Worm (Caenorhabditis elegans): ENCODE results near the gene ztf-29.

- no peak for TF ChIP-seq snpc-4 (tag; optimal IDR thresholded peaks at IDR 0.05)
- no peak for TF ChIP-seq mef-2 (tag; optimal IDR thresholded peaks at IDR 0.05)
- TF ChIP-seq zip-4 (GFP tag; optimal IDR thresholded peaks at IDR 0.05) = no peak
- TF ChIP-seq lin-13 (GFP tag; optimal IDR thresholded peaks at IDR 0.05) = no peak
- no peak for TF ChIP-seq lsy-2 (tag; optimal IDR thresholded peaks at IDR 0.05)
- TF ChIP-seq pqm-1 (tag; optimal IDR thresholded peaks at IDR 0.05) = no peak
- TF ChIP-seq mep-1 (tag; optimal IDR thresholded peaks at IDR 0.05) = no peak
- TF ChIP-seq elt-3 (tag; optimal IDR thresholded peaks at IDR 0.05) = no peak
- TF ChIP-seq zag-1 (tag; optimal IDR thresholded peaks at IDR 0.05) = no peak
- TF ChIP-seq tbx-2 (tag; optimal IDR thresholded peaks at IDR 0.05) = no peak
- no peak for TF ChIP-seq nhr-76 (tag; optimal IDR thresholded peaks at IDR 0.05)
- TF ChIP-seq blmp-1 (tag; optimal IDR thresholded peaks at IDR 0.05) = no peak
These were observed 31.1 kb downstream of the ztf-29 start for ce11 chrIII:11592096-11592495.

All from whole organism, L1 larva.